Fruit fly (Drosophila melanogaster) whole organism, embryonic: Measurements from ENCODE around the gene PolA1.

Experiments
- Adf1 ChIP-seq: fragments of 200-800 bp; sonication (Bioruptor generic); IDR thresholded peaks from 2 replicates; pipeline ENCODE4 v1.3.6; 2022; ENCODE audit warnings: missing biosample characterization, missing genetic modification characterization
- B-H2 ChIP-seq: fragments of 200-800 bp; sonication (Bioruptor generic); optimal IDR thresholded peaks from 2 replicates; lab custom pipeline; 2018; ENCODE audit warnings: missing biosample characterization, mild to moderate bottlenecking, missing genetic modification characterization
- BEAF-32 ChIP-seq: fragments of 200-800 bp; sonication (Bioruptor generic); optimal IDR thresholded peaks from 3 replicates; lab custom pipeline; 2017; ENCODE audit warnings: missing biosample characterization, missing genetic modification characterization, mild to moderate bottlenecking, moderate library complexity, missing genetic modification reagents
- Bgb ChIP-seq: fragments of 200-800 bp; sonication (Bioruptor generic); IDR thresholded peaks from 2 replicates; pipeline ENCODE4 v1.3.6; 2022; ENCODE audit warnings: missing biosample characterization, missing genetic modification characterization; ENCODE audit not compliant: partially characterized antibody
- CG11398 ChIP-seq: fragments of 200-800 bp; sonication (Bioruptor generic); optimal IDR thresholded peaks from 2 replicates; lab custom pipeline; 2016; ENCODE audit warnings: missing biosample characterization, missing genetic modification characterization
- CG12155 ChIP-seq: fragments of 200-800 bp; sonication (Bioruptor generic); optimal IDR thresholded peaks from 3 replicates; lab custom pipeline; 2016; ENCODE audit warnings: missing biosample characterization, missing genetic modification characterization
- CG12236 ChIP-seq: fragments of 200-800 bp; sonication (Bioruptor generic); optimal IDR thresholded peaks from 2 replicates; lab custom pipeline; 2016; ENCODE audit warnings: missing biosample characterization, missing genetic modification characterization
- CG13894 ChIP-seq: fragments of 200-800 bp; sonication (Bioruptor generic); optimal IDR thresholded peaks from 3 replicates; lab custom pipeline; 2018; ENCODE audit warnings: missing biosample characterization, mild to moderate bottlenecking, missing genetic modification characterization, moderate library complexity
- CG14860 ChIP-seq: fragments of 200-800 bp; sonication (Bioruptor generic); IDR thresholded peaks from 3 replicates; pipeline ENCODE4 v1.3.6; 2022; ENCODE audit warnings: missing biosample characterization, missing genetic modification characterization; ENCODE audit not compliant: partially characterized antibody
- CG15011 ChIP-seq: fragments of 200-800 bp; sonication (Bioruptor generic); optimal IDR thresholded peaks from 3 replicates; lab custom pipeline; 2018; ENCODE audit warnings: missing biosample characterization, mild to moderate bottlenecking, missing genetic modification characterization
- CG17829 ChIP-seq: fragments of 200-800 bp; optimal IDR thresholded peaks from 2 replicates; lab custom pipeline; 2019; ENCODE audit warnings: missing biosample characterization, mild to moderate bottlenecking, missing genetic modification characterization, moderate library complexity
- CG18476 ChIP-seq: fragments of 200-800 bp; sonication (Bioruptor generic); optimal IDR thresholded peaks from 2 replicates; lab custom pipeline; 2016; ENCODE audit warnings: missing biosample characterization, mild to moderate bottlenecking, missing genetic modification characterization
- CG2889 ChIP-seq: fragments of 200-800 bp; sonication (Bioruptor generic); IDR thresholded peaks from 3 replicates; pipeline ENCODE4 v1.3.6; 2022; ENCODE audit warnings: missing biosample characterization, missing genetic modification characterization
- CG3163 ChIP-seq: fragments of 200-800 bp; sonication (Bioruptor generic); optimal IDR thresholded peaks from 3 replicates; lab custom pipeline; 2016; ENCODE audit warnings: missing biosample characterization, missing genetic modification characterization
- CG3281 ChIP-seq: fragments of 200-800 bp; sonication (Bioruptor generic); optimal IDR thresholded peaks from 3 replicates; lab custom pipeline; 2017; ENCODE audit warnings: missing biosample characterization, mild to moderate bottlenecking, missing genetic modification characterization
- CG34224 ChIP-seq: fragments of 200-800 bp; sonication (Bioruptor generic); IDR thresholded peaks from 3 replicates; pipeline ENCODE4 v1.3.6; 2022; ENCODE audit warnings: missing biosample characterization, missing genetic modification characterization; ENCODE audit not compliant: partially characterized antibody
- CG4820 ChIP-seq: fragments of 200-800 bp; sonication (Bioruptor generic); optimal IDR thresholded peaks from 3 replicates; lab custom pipeline; 2016; ENCODE audit warnings: missing biosample characterization, missing genetic modification characterization
- CG7271 ChIP-seq: fragments of 200-800 bp; sonication (Bioruptor generic); optimal IDR thresholded peaks from 2 replicates; lab custom pipeline; 2018; ENCODE audit warnings: missing biosample characterization, mild to moderate bottlenecking, missing genetic modification characterization, moderate library complexity
- CG7928 ChIP-seq: fragments of 200-800 bp; sonication (Bioruptor generic); optimal IDR thresholded peaks from 2 replicates; lab custom pipeline; 2017; ENCODE audit warnings: missing biosample characterization, mild to moderate bottlenecking, missing genetic modification characterization
- CG9609 ChIP-seq: fragments of 200-800 bp; sonication (Bioruptor generic); optimal IDR thresholded peaks from 3 replicates; lab custom pipeline; 2016; ENCODE audit warnings: missing biosample characterization, missing genetic modification characterization
- Dek ChIP-seq: fragments of 200-800 bp; sonication (Bioruptor generic); optimal IDR thresholded peaks from 3 replicates; lab custom pipeline; 2019; ENCODE audit warnings: missing biosample characterization, mild to moderate bottlenecking, missing genetic modification characterization, moderate library complexity
- Dfd ChIP-seq, 2 experiments: fragments of >200 bp; optimal IDR thresholded peaks; 2 replicates each; lab custom pipeline; 2017; ENCODE audit warnings: missing biosample characterization in 2 of 2, missing genetic modification characterization in 2 of 2
- Doc2 ChIP-seq: fragments of 200-800 bp; sonication (Bioruptor generic); IDR thresholded peaks from 2 replicates; pipeline ENCODE4 v1.3.6; 2022; ENCODE audit warnings: missing biosample characterization, missing genetic modification characterization
- Dref ChIP-seq: fragments of 200-800 bp; sonication (Bioruptor generic); IDR thresholded peaks from 2 replicates; pipeline ENCODE4 v1.3.6; 2022; ENCODE audit warnings: missing biosample characterization, missing genetic modification characterization
- HLHmδ ChIP-seq: fragments of 200-800 bp; sonication (Bioruptor generic); optimal IDR thresholded peaks from 2 replicates; lab custom pipeline; 2018; ENCODE audit warnings: missing biosample characterization, mild to moderate bottlenecking, missing genetic modification characterization, moderate library complexity
- Hr78 ChIP-seq, 2 experiments: fragments of 200-800 bp in 1 of 2; fragments of >200 bp in 1 of 2; sonication (Bioruptor generic) in 1 of 2; optimal IDR thresholded peaks; 2 replicates each; lab custom pipeline; 2017 to 2019; ENCODE audit warnings: missing biosample characterization in 2 of 2, missing genetic modification characterization in 2 of 2, mild to moderate bottlenecking in 1 of 2, moderate library complexity in 1 of 2
- Neu2 ChIP-seq: fragments of 200-800 bp; sonication (Bioruptor generic); optimal IDR thresholded peaks from 3 replicates; lab custom pipeline; 2016; ENCODE audit warnings: missing biosample characterization, missing genetic modification characterization, borderline replicate concordance
- Side ChIP-seq: fragments of 200-800 bp; sonication (Bioruptor generic); optimal IDR thresholded peaks from 2 replicates; lab custom pipeline; 2016; ENCODE audit warnings: missing biosample characterization, missing genetic modification characterization
- Ssrp ChIP-seq: fragments of 200-800 bp; sonication (Bioruptor generic); optimal IDR thresholded peaks from 2 replicates; lab custom pipeline; 2018; ENCODE audit warnings: missing biosample characterization, mild to moderate bottlenecking, missing genetic modification characterization, moderate library complexity
- abd-A ChIP-seq: fragments of 200-800 bp; sonication (Bioruptor generic); optimal IDR thresholded peaks from 3 replicates; lab custom pipeline; 2019; ENCODE audit warnings: missing biosample characterization, mild to moderate bottlenecking, missing genetic modification characterization, moderate library complexity
- ci ChIP-seq: fragments of 200-800 bp; sonication (Bioruptor generic); IDR thresholded peaks from 3 replicates; pipeline ENCODE4 v1.3.6; 2022; ENCODE audit warnings: missing biosample characterization, missing genetic modification characterization
- crc ChIP-seq: fragments of 200-800 bp; sonication (Bioruptor generic); optimal IDR thresholded peaks from 2 replicates; lab custom pipeline; 2016; ENCODE audit warnings: missing biosample characterization, missing genetic modification characterization
- cwo ChIP-seq: fragments of 200-800 bp; sonication (Bioruptor generic); optimal IDR thresholded peaks from 3 replicates; lab custom pipeline; 2017; ENCODE audit warnings: missing biosample characterization, missing genetic modification characterization, mild to moderate bottlenecking, moderate library complexity, missing genetic modification reagents
- dati ChIP-seq: fragments of 200-800 bp; sonication (Bioruptor generic); IDR thresholded peaks from 2 replicates; pipeline ENCODE4 v1.3.6; 2022; ENCODE audit warnings: missing biosample characterization, missing genetic modification characterization
- dysf ChIP-seq: fragments of 200-800 bp; sonication (Bioruptor generic); IDR thresholded peaks from 3 replicates; pipeline ENCODE4 v1.3.6; 2022; ENCODE audit warnings: missing biosample characterization, missing genetic modification characterization
- fd102C ChIP-seq: fragments of 200-800 bp; sonication (Bioruptor generic); optimal IDR thresholded peaks from 2 replicates; lab custom pipeline; 2018; ENCODE audit warnings: missing biosample characterization, mild to moderate bottlenecking, missing genetic modification characterization, moderate library complexity
- fd3F ChIP-seq: fragments of 200-800 bp; sonication (Bioruptor generic); optimal IDR thresholded peaks from 2 replicates; lab custom pipeline; 2018; ENCODE audit warnings: missing biosample characterization, mild to moderate bottlenecking, missing genetic modification characterization, moderate library complexity
- fru ChIP-seq: fragments of >200 bp; optimal IDR thresholded peaks from 2 replicates; lab custom pipeline; 2017
- grn ChIP-seq: fragments of 200-800 bp; sonication (Bioruptor generic); optimal IDR thresholded peaks from 3 replicates; lab custom pipeline; 2017; ENCODE audit warnings: missing biosample characterization, missing genetic modification characterization
- kni ChIP-seq: fragments of 200-800 bp; sonication (Bioruptor generic); optimal IDR thresholded peaks from 3 replicates; lab custom pipeline; 2017; ENCODE audit warnings: mild to moderate bottlenecking, missing biosample characterization, missing genetic modification reagents, missing genetic modification characterization
- lbe ChIP-seq: fragments of 200-800 bp; sonication (Bioruptor generic); optimal IDR thresholded peaks from 2 replicates; lab custom pipeline; 2016; ENCODE audit warnings: missing biosample characterization, mild to moderate bottlenecking, missing genetic modification characterization
- lmd ChIP-seq: fragments of 200-800 bp; sonication (Bioruptor generic); IDR thresholded peaks from 2 replicates; pipeline ENCODE4 v1.3.6; 2022; ENCODE audit warnings: missing biosample characterization, missing genetic modification characterization
- mld ChIP-seq: fragments of 200-800 bp; sonication (Bioruptor generic); IDR thresholded peaks from 3 replicates; pipeline ENCODE4 v1.3.6; 2022; ENCODE audit warnings: missing biosample characterization, missing genetic modification characterization; ENCODE audit not compliant: partially characterized antibody
- nau ChIP-seq: fragments of 200-800 bp; sonication (Bioruptor generic); optimal IDR thresholded peaks from 3 replicates; lab custom pipeline; 2017; ENCODE audit warnings: missing biosample characterization, mild to moderate bottlenecking, missing genetic modification characterization, missing genetic modification reagents
- pho ChIP-seq: fragments of 200-800 bp; sonication (Bioruptor generic); optimal IDR thresholded peaks from 2 replicates; lab custom pipeline; 2016; ENCODE audit warnings: missing biosample characterization, missing genetic modification characterization
- repo ChIP-seq: fragments of 200-800 bp; sonication (Bioruptor generic); optimal IDR thresholded peaks from 2 replicates; lab custom pipeline; 2016; ENCODE audit warnings: missing biosample characterization, missing genetic modification characterization
- salm ChIP-seq: fragments of 200-800 bp; sonication (Bioruptor generic); optimal IDR thresholded peaks from 2 replicates; lab custom pipeline; 2018; ENCODE audit warnings: missing biosample characterization, mild to moderate bottlenecking, missing genetic modification characterization
- sim ChIP-seq: fragments of 200-800 bp; sonication (Bioruptor generic); IDR thresholded peaks from 2 replicates; pipeline ENCODE4 v1.3.6; 2022; ENCODE audit warnings: missing biosample characterization, missing genetic modification characterization
- tna ChIP-seq: fragments of 200-800 bp; sonication (Bioruptor generic); IDR thresholded peaks from 2 replicates; pipeline ENCODE4 v1.3.6; 2022; ENCODE audit warnings: missing biosample characterization, missing genetic modification characterization; ENCODE audit not compliant: partially characterized antibody
- zen2 ChIP-seq: fragments of 200-800 bp; sonication (Bioruptor generic); IDR thresholded peaks from 3 replicates; pipeline ENCODE4 v1.3.6; 2022; ENCODE audit warnings: missing biosample characterization, missing genetic modification characterization; ENCODE audit not compliant: partially characterized antibody

PolA1 gene

DNA sequence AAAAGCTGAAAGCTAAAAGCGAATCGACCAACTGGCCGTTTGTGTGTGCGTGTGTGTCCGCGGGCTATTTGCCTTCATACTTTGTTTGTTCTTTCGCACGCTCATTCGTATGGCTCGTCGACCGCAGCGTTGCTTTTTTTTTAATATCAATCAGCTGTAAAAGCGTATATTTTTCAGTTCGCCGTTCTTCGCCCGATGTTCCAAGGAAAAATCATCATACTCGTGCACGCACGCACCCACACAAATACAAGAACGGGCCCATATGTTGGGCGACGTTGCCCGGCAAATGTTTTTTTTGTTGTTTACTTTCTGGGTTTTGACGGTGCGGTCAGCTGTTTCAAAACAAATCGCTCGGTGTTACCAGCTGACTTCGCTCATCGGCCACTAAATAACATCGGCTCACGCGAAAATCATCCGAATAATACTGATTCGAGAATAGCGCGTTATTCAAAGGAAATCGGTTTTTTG lies 10.9 kb downstream of the PolA1 start, which contains the start of gene E2f1 (continued):
- TF ChIP-seq B-H2 (GFP tag; lab: Kevin White, UChicago) (peak; percentile 6), abd-A (tag; lab: Kevin White, UChicago) (no peak), Neu2 (GFP tag; lab: Kevin White, UChicago) (no peak), fd3F (GFP tag; lab: Kevin White, UChicago) (no peak), crc (no peak), salm (no peak), CG11398 (GFP tag; lab: Kevin White, UChicago) (no peak), repo (GFP tag; lab: Kevin White, UChicago) (no peak), CG14860 (GFP tag; lab: Robert Waterston, UW) (peak; percentile 50; the same call in 1 of the 3 replicates), fd102C (GFP tag; lab: Kevin White, UChicago) (no peak), CG9609 (GFP tag; lab: Kevin White, UChicago) (no peak), kni (GFP tag; lab: Kevin White, UChicago) (peak; percentile 37), zen2 (GFP tag; lab: Robert Waterston, UW) (peak; percentile 60; the same call in 2 of the 3 replicates), lmd (GFP tag; lab: Robert Waterston, UW) (no peak), CG3281 (GFP tag; lab: Kevin White, UChicago) (no peak), CG18476 (GFP tag; lab: Kevin White, UChicago) (no peak), CG2889 (GFP tag; lab: Robert Waterston, UW) (no peak), Dek (tag; lab: Kevin White, UChicago) (peak; percentile 4), mld (GFP tag; lab: Robert Waterston, UW) (no peak), CG7271 (tag; lab: Kevin White, UChicago) (no peak), HLHmδ (GFP tag; lab: Kevin White, UChicago) (no peak), Adf1 (no peak), BEAF-32 (GFP tag; lab: Kevin White, UChicago) (peak; percentile 91), Dfd (GFP tag; optimal IDR thresholded peaks at IDR 0.05; lab: Kevin White, UChicago) (no peak), CG13894 (tag; lab: Kevin White, UChicago) (peak; percentile 75), lbe (GFP tag; lab: Kevin White, UChicago) (peak; percentile 7), CG34224 (GFP tag; lab: Robert Waterston, UW) (peak; percentile 81), CG4820 (GFP tag; lab: Kevin White, UChicago) (no peak), CG3163 (GFP tag; lab: Kevin White, UChicago) (no peak), grn (no peak), sim (GFP tag; lab: Robert Waterston, UW) (no peak), CG7928 (no peak), ci (GFP tag; lab: Robert Waterston, UW) (no peak; the same call in 2 of the 3 replicates), dati (no peak), tna (GFP tag; lab: Robert Waterston, UW) (no peak; the same call in 1 of the 2 replicates), Ssrp (tag; lab: Kevin White, UChicago) (no peak), Bgb (GFP tag; lab: Robert Waterston, UW) (peak; percentile 78), CG12155 (no peak), pho (GFP tag; lab: Kevin White, UChicago) (no peak), fru (lab: Kevin White, UChicago) (no peak), CG15011 (GFP tag; lab: Kevin White, UChicago) (no peak), Dref (GFP tag; lab: Robert Waterston, UW) (peak; percentile 44), dysf (no peak), Hr78 (GFP tag; optimal IDR thresholded peaks at IDR 0.05; lab: Kevin White, UChicago) (no peak), Doc2 (GFP tag; lab: Robert Waterston, UW) (no peak), nau (peak; percentile 54), CG17829 (tag; lab: Kevin White, UChicago) (peak; percentile 30), CG12236 (GFP tag; lab: Kevin White, UChicago) (no peak), Side (GFP tag; lab: Kevin White, UChicago) (no peak), cwo (GFP tag; lab: Kevin White, UChicago) (no peak)
